Fruit fly (Drosophila melanogaster) whole organism, embryonic: Measurements from ENCODE around the gene TBC1D16.

Experiments
- CG10267 ChIP-seq: fragments of 200-800 bp; sonication (Bioruptor generic); optimal IDR thresholded peaks from 2 replicates; lab custom pipeline; 2018; ENCODE audit warnings: missing biosample characterization, mild to moderate bottlenecking, missing genetic modification characterization, moderate library complexity
- CG10462 ChIP-seq: fragments of 200-800 bp; sonication (Bioruptor generic); optimal IDR thresholded peaks from 2 replicates; lab custom pipeline; 2016; ENCODE audit warnings: missing biosample characterization, missing genetic modification characterization
- CG10979 ChIP-seq: fragments of 200-800 bp; sonication (Bioruptor generic); optimal IDR thresholded peaks from 2 replicates; lab custom pipeline; 2018; ENCODE audit warnings: missing biosample characterization, mild to moderate bottlenecking, missing genetic modification characterization, moderate library complexity
- CG12155 ChIP-seq: fragments of 200-800 bp; sonication (Bioruptor generic); optimal IDR thresholded peaks from 3 replicates; lab custom pipeline; 2016; ENCODE audit warnings: missing biosample characterization, missing genetic modification characterization
- CG13624 ChIP-seq: fragments of 200-800 bp; sonication (Bioruptor generic); optimal IDR thresholded peaks from 2 replicates; lab custom pipeline; 2016; ENCODE audit warnings: missing biosample characterization, missing genetic modification characterization
- CG14860 ChIP-seq: fragments of 200-800 bp; sonication (Bioruptor generic); IDR thresholded peaks from 3 replicates; pipeline ENCODE4 v1.3.6; 2022; ENCODE audit warnings: missing biosample characterization, missing genetic modification characterization; ENCODE audit not compliant: partially characterized antibody
- CG15514 ChIP-seq: fragments of 200-800 bp; sonication (Bioruptor generic); optimal IDR thresholded peaks from 3 replicates; lab custom pipeline; 2017; ENCODE audit warnings: missing biosample characterization, missing genetic modification characterization, mild to moderate bottlenecking, moderate library complexity, missing genetic modification reagents
- CG18262 ChIP-seq: fragments of 200-800 bp; optimal IDR thresholded peaks from 3 replicates; lab custom pipeline; 2019; ENCODE audit warnings: missing biosample characterization, mild to moderate bottlenecking, missing genetic modification characterization, moderate library complexity
- CG2116 ChIP-seq: fragments of 200-800 bp; sonication (Bioruptor generic); optimal IDR thresholded peaks from 3 replicates; lab custom pipeline; 2018; ENCODE audit warnings: missing biosample characterization, mild to moderate bottlenecking, missing genetic modification characterization
- CG2889 ChIP-seq: fragments of 200-800 bp; sonication (Bioruptor generic); IDR thresholded peaks from 3 replicates; pipeline ENCODE4 v1.3.6; 2022; ENCODE audit warnings: missing biosample characterization, missing genetic modification characterization
- CG3065 ChIP-seq: fragments of 200-800 bp; sonication (Bioruptor generic); optimal IDR thresholded peaks from 2 replicates; lab custom pipeline; 2016; ENCODE audit warnings: missing biosample characterization, missing genetic modification characterization
- CG34422 ChIP-seq: fragments of 200-800 bp; sonication (Bioruptor generic); IDR thresholded peaks from 3 replicates; pipeline ENCODE4 v1.3.6; 2022; ENCODE audit warnings: missing biosample characterization, missing genetic modification characterization
- CG3726 ChIP-seq: fragments of 200-800 bp; sonication (Bioruptor generic); IDR thresholded peaks from 3 replicates; pipeline ENCODE4, ENCODE4 v1.3.6; 2022; ENCODE audit warnings: missing biosample characterization, missing genetic modification characterization
- CG4404 ChIP-seq: fragments of 200-800 bp; sonication (Bioruptor generic); IDR thresholded peaks from 2 replicates; pipeline ENCODE4 v1.3.6; 2022; ENCODE audit warnings: missing biosample characterization, missing genetic modification characterization
- CG4424 ChIP-seq: fragments of 200-800 bp; sonication (Bioruptor generic); optimal IDR thresholded peaks from 3 replicates; lab custom pipeline; 2016; ENCODE audit warnings: missing biosample characterization, missing genetic modification characterization
- CG4854 ChIP-seq: fragments of 200-800 bp; sonication (Bioruptor generic); optimal IDR thresholded peaks from 2 replicates; lab custom pipeline; 2016; ENCODE audit warnings: missing biosample characterization, missing genetic modification characterization, inconsistent platforms
- CG7745 ChIP-seq: fragments of 200-800 bp; sonication (Bioruptor generic); optimal IDR thresholded peaks from 2 replicates; lab custom pipeline; 2018; ENCODE audit warnings: missing biosample characterization, mild to moderate bottlenecking, missing genetic modification characterization, moderate library complexity
- CG9609 ChIP-seq: fragments of 200-800 bp; sonication (Bioruptor generic); optimal IDR thresholded peaks from 3 replicates; lab custom pipeline; 2016; ENCODE audit warnings: missing biosample characterization, missing genetic modification characterization
- CG9932 ChIP-seq: fragments of 200-800 bp; sonication (Bioruptor generic); IDR thresholded peaks from 2 replicates; pipeline ENCODE4 v1.3.6; 2022; ENCODE audit warnings: missing biosample characterization, missing genetic modification characterization
- CHES-1-like ChIP-seq: fragments of 200-800 bp; sonication (Bioruptor generic); optimal IDR thresholded peaks from 2 replicates; lab custom pipeline; 2016; ENCODE audit warnings: missing biosample characterization, missing genetic modification characterization
- Dip2 ChIP-seq: fragments of 200-800 bp; sonication (Bioruptor generic); IDR thresholded peaks from 2 replicates; pipeline ENCODE4 v1.3.6; 2022; ENCODE audit warnings: missing biosample characterization, missing genetic modification characterization
- E2f1 ChIP-seq: fragments of 200-800 bp; sonication (Bioruptor generic); IDR thresholded peaks from 2 replicates; pipeline ENCODE4 v1.3.6; 2022; ENCODE audit warnings: missing biosample characterization, missing genetic modification characterization
- ERR ChIP-seq: fragments of 200-800 bp; sonication (Bioruptor generic); optimal IDR thresholded peaks from 2 replicates; lab custom pipeline; 2016; ENCODE audit warnings: missing biosample characterization, missing genetic modification characterization
- Fer2 ChIP-seq: fragments of 200-800 bp; sonication (Bioruptor generic); optimal IDR thresholded peaks from 2 replicates; lab custom pipeline; 2018; ENCODE audit warnings: missing biosample characterization, mild to moderate bottlenecking, missing genetic modification characterization, moderate library complexity
- Hsf ChIP-seq: fragments of 200-800 bp; sonication (Bioruptor generic); optimal IDR thresholded peaks from 3 replicates; lab custom pipeline; 2016; ENCODE audit warnings: missing biosample characterization, missing genetic modification characterization
- Med ChIP-seq: fragments of 200-800 bp; sonication (Bioruptor generic); peaks from one replicate; lab custom pipeline; 2016; ENCODE audit warnings: missing biosample characterization, missing genetic modification characterization, mild to moderate bottlenecking, inconsistent platforms, moderate library complexity
- NFAT ChIP-seq: fragments of 200-800 bp; sonication (Bioruptor generic); IDR thresholded peaks from 2 replicates; pipeline ENCODE4 v1.3.6; 2022; ENCODE audit warnings: missing biosample characterization, missing genetic modification characterization
- Nf-YC ChIP-seq: fragments of 200-800 bp; optimal IDR thresholded peaks from 3 replicates; lab custom pipeline; 2019; ENCODE audit warnings: missing biosample characterization, mild to moderate bottlenecking, missing genetic modification characterization, moderate library complexity
- Ssrp ChIP-seq: fragments of 200-800 bp; sonication (Bioruptor generic); optimal IDR thresholded peaks from 2 replicates; lab custom pipeline; 2018; ENCODE audit warnings: missing biosample characterization, mild to moderate bottlenecking, missing genetic modification characterization, moderate library complexity
- Stat92E ChIP-seq, 3 experiments: fragments of >200 bp in 2 of 3; fragments of 200-800 bp in 1 of 3; sonication (Bioruptor generic) in 1 of 3; optimal IDR thresholded peaks; 2 replicates each; lab custom pipeline; 2017 to 2019; ENCODE audit warnings: missing biosample characterization in 3 of 3, missing genetic modification characterization in 3 of 3, mild to moderate bottlenecking in 1 of 3, moderate library complexity in 1 of 3
- ara ChIP-seq: fragments of 200-800 bp; sonication (Bioruptor generic); IDR thresholded peaks from 2 replicates; pipeline ENCODE4 v1.3.6; 2022; ENCODE audit warnings: missing biosample characterization, missing genetic modification characterization
- bcd ChIP-seq: fragments of 200-800 bp; sonication (Bioruptor generic); optimal IDR thresholded peaks from 2 replicates; lab custom pipeline; 2017; ENCODE audit warnings: missing biosample characterization, mild to moderate bottlenecking, missing genetic modification characterization
- dmrt99B ChIP-seq: fragments of 200-800 bp; sonication (Bioruptor generic); optimal IDR thresholded peaks from 2 replicates; lab custom pipeline; 2018; ENCODE audit warnings: missing biosample characterization, mild to moderate bottlenecking, missing genetic modification characterization, moderate library complexity
- dpn ChIP-seq, 2 experiments: fragments of 200-800 bp; sonication (Bioruptor generic); optimal IDR thresholded peaks; 3 replicates each; lab custom pipeline; 2016; ENCODE audit warnings: missing biosample characterization in 2 of 2, missing genetic modification characterization in 2 of 2
- dysf ChIP-seq: fragments of 200-800 bp; sonication (Bioruptor generic); IDR thresholded peaks from 3 replicates; pipeline ENCODE4 v1.3.6; 2022; ENCODE audit warnings: missing biosample characterization, missing genetic modification characterization
- en ChIP-seq: fragments of 200-800 bp; sonication (Bioruptor generic); optimal IDR thresholded peaks from 2 replicates; lab custom pipeline; 2016; ENCODE audit warnings: missing biosample characterization, missing genetic modification characterization
- fd64A ChIP-seq: fragments of 200-800 bp; sonication (Bioruptor generic); optimal IDR thresholded peaks from 3 replicates; lab custom pipeline; 2018; ENCODE audit warnings: missing biosample characterization, mild to moderate bottlenecking, missing genetic modification characterization
- ftz-f1 ChIP-seq: fragments of 200-800 bp; sonication (Bioruptor generic); optimal IDR thresholded peaks from 2 replicates; lab custom pipeline; 2016; ENCODE audit warnings: missing biosample characterization, missing genetic modification characterization
- gsb ChIP-seq: fragments of 200-800 bp; sonication (Bioruptor generic); IDR thresholded peaks from 2 replicates; pipeline ENCODE4 v1.3.6; 2022; ENCODE audit warnings: missing biosample characterization, missing genetic modification characterization
- hkb ChIP-seq, 2 experiments: fragments of 200-800 bp in 1 of 2; fragments of >200 bp in 1 of 2; sonication (Bioruptor generic) in 1 of 2; IDR thresholded peaks in 1 of 2; optimal IDR thresholded peaks in 1 of 2; 2 replicates each; pipeline versions ENCODE4 v1.3.6 to Lab custom; 2017 to 2022; ENCODE audit warnings: missing biosample characterization in 1 of 2, missing genetic modification characterization in 1 of 2
- inv ChIP-seq: fragments of 200-800 bp; sonication (Bioruptor generic); IDR thresholded peaks from 2 replicates; pipeline ENCODE4 v1.3.6; 2022; ENCODE audit warnings: missing biosample characterization, missing genetic modification characterization; ENCODE audit not compliant: partially characterized antibody
- ken ChIP-seq: fragments of 200-800 bp; sonication (Bioruptor generic); IDR thresholded peaks from 3 replicates; pipeline ENCODE4 v1.3.6; 2022; ENCODE audit warnings: missing biosample characterization, missing genetic modification characterization
- phol ChIP-seq: fragments of 200-800 bp; sonication (Bioruptor generic); optimal IDR thresholded peaks from 3 replicates; lab custom pipeline; 2018; ENCODE audit warnings: missing biosample characterization, mild to moderate bottlenecking, missing genetic modification characterization, moderate library complexity
- sob ChIP-seq: fragments of 200-800 bp; sonication (Bioruptor generic); IDR thresholded peaks from 2 replicates; pipeline ENCODE4 v1.3.6; 2022; ENCODE audit warnings: missing biosample characterization, missing genetic modification characterization
- stc ChIP-seq: fragments of 200-800 bp; sonication (Bioruptor generic); IDR thresholded peaks from 2 replicates; pipeline ENCODE4 v1.3.6; 2022; ENCODE audit warnings: missing biosample characterization, missing genetic modification characterization
- sug ChIP-seq: fragments of 200-800 bp; optimal IDR thresholded peaks from 2 replicates; lab custom pipeline; 2019; ENCODE audit warnings: missing biosample characterization, mild to moderate bottlenecking, missing genetic modification characterization, moderate library complexity
- tgo ChIP-seq: fragments of 200-800 bp; sonication (Bioruptor generic); IDR thresholded peaks from 3 replicates; pipeline ENCODE4 v1.3.6; 2022; ENCODE audit warnings: missing biosample characterization, missing genetic modification characterization
- trem ChIP-seq: fragments of 200-800 bp; optimal IDR thresholded peaks from 3 replicates; lab custom pipeline; 2019; ENCODE audit warnings: missing biosample characterization, mild to moderate bottlenecking, missing genetic modification characterization, moderate library complexity
- twi ChIP-seq: fragments of 200-800 bp; optimal IDR thresholded peaks from 2 replicates; lab custom pipeline; 2019; ENCODE audit warnings: missing biosample characterization, mild to moderate bottlenecking, missing genetic modification characterization, moderate library complexity

Gene TBC1D16

dm6 chr2L:10442048-10442790 lies 6.8 kb upstream of the TBC1D16 start, which contains the start of gene loh (continued):
- TF ChIP-seq bcd, result peak; percentile 55
- TF ChIP-seq CG7745, result no peak
- TF ChIP-seq sob (GFP tag; lab: Robert Waterston, UW), result 0 out of 2 replicates have a peak, but pooled peaks have one; percentile 5
- TF ChIP-seq ERR (GFP tag; lab: Kevin White, UChicago), result no peak
- no peak for TF ChIP-seq CG34422 (GFP tag; lab: Robert Waterston, UW)
- no peak for TF ChIP-seq inv
- peak; percentile 42 for TF ChIP-seq twi (tag; lab: Kevin White, UChicago)
- TF ChIP-seq Nf-YC (tag; lab: Kevin White, UChicago), result peak; percentile 52
- no peak for TF ChIP-seq CG2889 (GFP tag; lab: Robert Waterston, UW)
- no peak for TF ChIP-seq CG9609
- no peak for TF ChIP-seq en (GFP tag; lab: Kevin White, UChicago)
- peak; percentile 85 for TF ChIP-seq CG18262
- no peak for TF ChIP-seq fd64A
- TF ChIP-seq ken (GFP tag; lab: Robert Waterston, UW), result 0 out of 3 replicates have a peak, but pooled peaks have one; percentile 10
- TF ChIP-seq Med, result peak; percentile 66
- TF ChIP-seq NFAT (GFP tag; lab: Robert Waterston, UW), result no peak
- no peak; the same call in 1 of the 2 replicates for TF ChIP-seq ara (GFP tag; lab: Robert Waterston, UW)
- peak; percentile 63 for TF ChIP-seq Ssrp (tag; lab: Kevin White, UChicago)
- TF ChIP-seq ftz-f1 (GFP tag; lab: Kevin White, UChicago), result no peak
- TF ChIP-seq CG15514 (GFP tag; lab: Kevin White, UChicago), result peak; percentile 12
- peak; percentile 27 for TF ChIP-seq Hsf (GFP tag; lab: Kevin White, UChicago)
- 0 out of 2 replicates have a peak, but pooled peaks have one; percentile 39 for TF ChIP-seq stc (GFP tag; lab: Robert Waterston, UW)
- TF ChIP-seq hkb (optimal IDR thresholded peaks at IDR 0.05; lab: Kevin White, UChicago), result no peak
- TF ChIP-seq hkb (GFP tag; IDR thresholded peaks at IDR 0.05; lab: Robert Waterston, UW), result peak; percentile 50; the same call in 1 of the 2 replicates
- peak; percentile 64 for TF ChIP-seq dmrt99B (tag; lab: Kevin White, UChicago)
- TF ChIP-seq phol, result peak; percentile 73
- no peak for TF ChIP-seq Dip2 (GFP tag; lab: Robert Waterston, UW)
- TF ChIP-seq CG4424, result peak; percentile 64
- no peak for TF ChIP-seq CG4854 (GFP tag; lab: Kevin White, UChicago)
- TF ChIP-seq E2f1 (GFP tag; lab: Robert Waterston, UW), result peak; percentile 17; the same call in 1 of the 2 replicates
- peak; percentile 48 for TF ChIP-seq sug (tag; lab: Kevin White, UChicago)
- TF ChIP-seq CG3726 (GFP tag; lab: Robert Waterston, UW), result no peak
- TF ChIP-seq CG2116 (GFP tag; lab: Kevin White, UChicago), result no peak
- TF ChIP-seq Fer2 (tag; lab: Kevin White, UChicago), result peak; percentile 2
- TF ChIP-seq CHES-1-like (GFP tag; lab: Kevin White, UChicago), result no peak
- no peak for TF ChIP-seq CG12155 (GFP tag; lab: Kevin White, UChicago)
- TF ChIP-seq dysf (GFP tag; lab: Robert Waterston, UW), result no peak; the same call in 1 of the 3 replicates
- no peak for TF ChIP-seq CG14860 (GFP tag; lab: Robert Waterston, UW)
- no peak for TF ChIP-seq CG9932 (GFP tag; lab: Robert Waterston, UW)
- no peak for TF ChIP-seq CG4404 (GFP tag; lab: Robert Waterston, UW)
- TF ChIP-seq tgo, result no peak
- no peak for TF ChIP-seq CG13624 (GFP tag; lab: Kevin White, UChicago)
- TF ChIP-seq CG10462 (GFP tag; lab: Kevin White, UChicago), result no peak
- no peak for TF ChIP-seq Stat92E (GFP tag; optimal IDR thresholded peaks at IDR 0.05; lab: Kevin White, UChicago)
- TF ChIP-seq gsb, result no peak
- TF ChIP-seq CG10979 (tag; lab: Kevin White, UChicago), result peak; percentile 76
- TF ChIP-seq dpn (GFP tag; optimal IDR thresholded peaks at IDR 0.05; lab: Kevin White, UChicago), result peak in 1 of 2 experiments; percentile 39
- TF ChIP-seq CG3065 (GFP tag; lab: Kevin White, UChicago), result no peak
- TF ChIP-seq trem (tag; lab: Kevin White, UChicago), result peak; percentile 24
- peak; percentile 64 for TF ChIP-seq CG10267 (tag; lab: Kevin White, UChicago)
